Worm (Caenorhabditis elegans): ENCODE measurements around the gene unc-18.

- TF ChIP-seq ztf-25 (GFP tag; IDR thresholded peaks at IDR 0.05) (no peak), rcor-1 (GFP tag; IDR thresholded peaks at IDR 0.05) (no peak), ztf-22 (GFP tag; optimal IDR thresholded peaks at IDR 0.05) (no peak), dpl-1 (GFP tag; optimal IDR thresholded peaks at IDR 0.05) (no peak), snpc-3.4 (tag; optimal IDR thresholded peaks at IDR 0.05) (no peak), F33H1.4 (GFP tag; IDR thresholded peaks at IDR 0.05) (no peak), F49E8.2 (tag; optimal IDR thresholded peaks at IDR 0.05; ENCODE audit: insufficient read depth) (no peak), ets-4 (GFP tag; optimal IDR thresholded peaks at IDR 0.05) (no peak), K11D2.4 (GFP tag; IDR thresholded peaks at IDR 0.05) (no peak), F57A8.1 (GFP tag; optimal IDR thresholded peaks at IDR 0.05) (no peak), unc-130 (GFP tag; optimal IDR thresholded peaks at IDR 0.05) (no peak)
Measured at ce11 chrX:7724099-7724498, 41.4 kb downstream of the unc-18 start.
